Worm (Caenorhabditis elegans) whole organism, young adult: Measurements from ENCODE around the gene Y113G7B.15.

Source experiments
- F39B2.1 ChIP-seq: fragments of 200-800 bp; sonication (Bioruptor generic); IDR thresholded peaks from 2 replicates; pipeline ENCODE4 v1.3.6; 2022; ENCODE audit warnings: missing genetic modification reagents, missing genetic modification characterization, missing compliant biosample characterization
- akir-1 ChIP-seq: fragments of 200-800 bp; sonication (Bioruptor generic); optimal IDR thresholded peaks from 2 replicates; lab custom pipeline; 2018; ENCODE audit warnings: mild to moderate bottlenecking, missing genetic modification characterization, moderate library complexity, missing compliant biosample characterization
- atf-7 ChIP-seq: sonication (generic microtip); optimal IDR thresholded peaks from 2 replicates; lab custom pipeline; 2017; ENCODE audit warnings: mild to moderate bottlenecking, missing genetic modification characterization, missing compliant biosample characterization
- attf-6 ChIP-seq: fragments of 200-800 bp; sonication (Bioruptor generic); IDR thresholded peaks from 2 replicates; pipeline ENCODE4 v1.3.6; 2022; ENCODE audit warnings: missing genetic modification reagents, missing genetic modification characterization, missing compliant biosample characterization
- dpl-1 ChIP-seq: fragments of 150-350 bp; optimal IDR thresholded peaks from 2 replicates; lab custom pipeline; 2014; ENCODE audit warnings: missing biosample characterization, missing genetic modification reagents, missing genetic modification characterization
- gei-17 ChIP-seq: fragments of 200-800 bp; sonication (Bioruptor generic); optimal IDR thresholded peaks from 2 replicates; lab custom pipeline; 2018; ENCODE audit warnings: mild to moderate bottlenecking, missing genetic modification characterization, missing compliant biosample characterization
- let-607 ChIP-seq, 2 experiments: fragments of 200-800 bp in 1 of 2; sonication (Bioruptor generic) in 1 of 2; sonication (generic microtip) in 1 of 2; optimal IDR thresholded peaks; 2 replicates each; lab custom pipeline; 2016 to 2018; ENCODE audit warnings: mild to moderate bottlenecking in 2 of 2, missing compliant biosample characterization in 2 of 2, missing genetic modification characterization in 2 of 2, moderate library complexity in 2 of 2, missing genotype in 1 of 2
- lin-26 ChIP-seq: fragments of 200-800 bp; sonication (Bioruptor generic); IDR thresholded peaks from 2 replicates; pipeline ENCODE4 v1.3.6; 2022; ENCODE audit warnings: missing genetic modification reagents, missing genetic modification characterization, missing compliant biosample characterization

DNA sequence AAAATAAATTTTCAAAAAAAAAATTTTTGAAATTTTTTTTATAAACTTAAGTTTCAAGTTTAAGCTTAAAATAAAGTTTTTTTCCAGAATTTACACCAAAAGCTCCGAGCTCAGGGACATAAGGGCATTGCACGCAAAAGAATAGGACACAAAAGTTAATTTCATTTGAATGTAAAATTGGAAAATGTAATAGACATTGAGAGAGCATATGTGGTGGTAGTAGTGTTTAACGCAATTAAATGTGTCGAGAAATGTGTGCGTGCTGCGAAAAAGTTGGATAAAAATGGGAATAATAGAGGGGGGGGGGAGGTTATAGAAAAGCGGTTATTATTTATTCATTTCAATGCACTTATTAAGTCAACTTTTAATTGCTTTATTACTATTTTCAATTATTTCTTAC, 13.0 kb downstream of the Y113G7B.15 start:
- TF ChIP-seq let-607 (tag; optimal IDR thresholded peaks at IDR 0.05; lab: Kevin White, UChicago) (no peak), lin-26 (GFP tag; lab: Robert Waterston, UW) (no peak), atf-7 (tag; lab: Kevin White, UChicago) (no peak), dpl-1 (GFP tag; lab: Kevin White, UChicago) (no peak), attf-6 (GFP tag; lab: Robert Waterston, UW) (no peak), F39B2.1 (no peak), gei-17 (GFP tag; lab: Kevin White, UChicago) (no peak), akir-1 (GFP tag; lab: Kevin White, UChicago) (no peak)
